Fruit fly (Drosophila melanogaster): ENCODE results near the gene RpS6.

The RpS6 gene

DNA sequence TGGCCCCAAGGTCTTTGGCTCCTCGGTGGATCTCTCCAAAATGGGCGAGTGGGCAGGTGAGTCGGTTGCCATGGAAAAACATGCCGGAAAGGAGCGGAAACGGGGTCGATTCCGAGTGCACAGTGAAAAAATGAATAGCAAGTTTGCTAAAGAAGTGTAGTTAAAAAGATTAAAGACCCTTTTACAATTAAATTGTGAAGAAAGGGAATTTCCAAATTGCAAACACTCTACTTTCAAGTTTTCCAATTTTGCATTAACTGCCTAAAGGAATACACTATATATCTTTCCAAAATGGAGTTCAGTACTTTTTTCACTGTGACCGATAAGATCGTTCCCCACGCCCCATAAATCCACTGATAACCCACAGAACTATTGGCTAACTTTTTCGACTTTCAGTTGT, 8.4 kb upstream of the RpS6 start (continued):
- 0 out of 2 replicates have a peak, but pooled peaks have one; percentile 23 for TF ChIP-seq sob (GFP tag; IDR thresholded peaks at IDR 0.05)
- TF ChIP-seq row (GFP tag; IDR thresholded peaks at IDR 0.05): peak; percentile 60; the same call in 2 of the 3 replicates
- peak in 1 of 2 experiments; percentile 3 for TF ChIP-seq Hr78 (GFP tag; optimal IDR thresholded peaks at IDR 0.05)
- no peak for TF ChIP-seq Dek (tag; optimal IDR thresholded peaks at IDR 0.05)
- peak; percentile 51; the same call in 1 of the 2 replicates for TF ChIP-seq Ada2b (GFP tag; IDR thresholded peaks at IDR 0.05)
- peak; percentile 49 for TF ChIP-seq CG2120 (GFP tag; optimal IDR thresholded peaks at IDR 0.05)
- no peak for TF ChIP-seq Dfd (GFP tag; optimal IDR thresholded peaks at IDR 0.05)
- TF ChIP-seq cas (GFP tag; IDR thresholded peaks at IDR 0.05): no peak
- peak; percentile 56; the same call in 1 of the 2 replicates for TF ChIP-seq Xrp1 (GFP tag; IDR thresholded peaks at IDR 0.05)
- peak; percentile 7 for TF ChIP-seq CG2712 (tag; optimal IDR thresholded peaks at IDR 0.05)
- 0 out of 2 replicates have a peak, but pooled peaks have one; percentile 44 for TF ChIP-seq ttk (GFP tag; IDR thresholded peaks at IDR 0.05)
- TF ChIP-seq insv (GFP tag; optimal IDR thresholded peaks at IDR 0.05): no peak
- 0 out of 2 replicates have a peak, but pooled peaks have one; percentile 15 for TF ChIP-seq onecut (GFP tag; IDR thresholded peaks at IDR 0.05)
- no peak for TF ChIP-seq Mad (GFP tag; optimal IDR thresholded peaks at IDR 0.05)
- TF ChIP-seq lmd (GFP tag; IDR thresholded peaks at IDR 0.05): 0 out of 2 replicates have a peak, but pooled peaks have one; percentile 33
- TF ChIP-seq Fer1 (GFP tag; optimal IDR thresholded peaks at IDR 0.05): peak; percentile 11
- peak; percentile 17 for TF ChIP-seq CG17359 (tag; optimal IDR thresholded peaks at IDR 0.05)
- TF ChIP-seq CG14050 (GFP tag; IDR thresholded peaks at IDR 0.05): no peak
- no peak for TF ChIP-seq btn (GFP tag; optimal IDR thresholded peaks at IDR 0.05)
- 0 out of 3 replicates have a peak, but pooled peaks have one; percentile 11 for TF ChIP-seq B-H1 (GFP tag; IDR thresholded peaks at IDR 0.05)
- TF ChIP-seq Meics (GFP tag; optimal IDR thresholded peaks at IDR 0.05): peak; percentile 42
- TF ChIP-seq zen2 (GFP tag; IDR thresholded peaks at IDR 0.05; ENCODE audit: partially characterized antibody): no peak
- peak; percentile 60 for TF ChIP-seq dysf (GFP tag; IDR thresholded peaks at IDR 0.05)
- 0 out of 2 replicates have a peak, but pooled peaks have one; percentile 14 for TF ChIP-seq CG14014 (GFP tag; IDR thresholded peaks at IDR 0.05)
- no peak for TF ChIP-seq CG11560 (tag; IDR thresholded peaks at IDR 0.05)
- TF ChIP-seq CG1529 (GFP tag; optimal IDR thresholded peaks at IDR 0.05): no peak
- TF ChIP-seq pan (optimal IDR thresholded peaks at IDR 0.05): no peak
- TF ChIP-seq pan (GFP tag; optimal IDR thresholded peaks at IDR 0.05 in 1 of 2, IDR thresholded peaks at IDR 0.05 in 1 of 2): peak in 1 of 2 experiments; percentile 37
- peak; percentile 7 for TF ChIP-seq tap (tag; optimal IDR thresholded peaks at IDR 0.05)
- no peak for TF ChIP-seq maf-S (GFP tag; optimal IDR thresholded peaks at IDR 0.05)
- TF ChIP-seq Trl (optimal IDR thresholded peaks at IDR 0.05): no peak
- no peak for TF ChIP-seq Trl (GFP tag; optimal IDR thresholded peaks at IDR 0.05)
- TF ChIP-seq CG12659 (GFP tag; optimal IDR thresholded peaks at IDR 0.05): peak; percentile 24
- no peak for TF ChIP-seq fd64A (GFP tag; optimal IDR thresholded peaks at IDR 0.05)
- no peak for TF ChIP-seq CG4730 (GFP tag; IDR thresholded peaks at IDR 0.05)
- TF ChIP-seq CG7786 (GFP tag; optimal IDR thresholded peaks at IDR 0.05): peak; percentile 20
- TF ChIP-seq E2f1 (GFP tag; IDR thresholded peaks at IDR 0.05): peak; percentile 34; the same call in 1 of the 2 replicates
- TF ChIP-seq PHDP (tag; optimal IDR thresholded peaks at IDR 0.05): peak; percentile 46
- no peak for TF ChIP-seq CG32767 (GFP tag; IDR thresholded peaks at IDR 0.05)
- TF ChIP-seq disco-r (GFP tag; optimal IDR thresholded peaks at IDR 0.05): no peak
- TF ChIP-seq sisA (GFP tag; IDR thresholded peaks at IDR 0.05): peak; percentile 17; the same call in 1 of the 2 replicates
- TF ChIP-seq CG14441 (GFP tag; IDR thresholded peaks at IDR 0.05): peak; percentile 65
- no peak for TF ChIP-seq Atf6 (GFP tag; IDR thresholded peaks at IDR 0.05)
- TF ChIP-seq CG4820 (GFP tag; optimal IDR thresholded peaks at IDR 0.05): peak; percentile 5
- no peak for TF ChIP-seq CG6683 (GFP tag; optimal IDR thresholded peaks at IDR 0.05)
- 0 out of 2 replicates have a peak, but pooled peaks have one; percentile 11 for TF ChIP-seq esg (GFP tag; conservative IDR thresholded peaks at IDR 0.05)
- TF ChIP-seq trem (tag; optimal IDR thresholded peaks at IDR 0.05): no peak
- TF ChIP-seq CG6689 (GFP tag; IDR thresholded peaks at IDR 0.05): no peak
- 0 out of 2 replicates have a peak, but pooled peaks have one; percentile 51 for TF ChIP-seq chm (GFP tag; IDR thresholded peaks at IDR 0.05)
- TF ChIP-seq slbo (GFP tag; IDR thresholded peaks at IDR 0.05): peak; percentile 57
- peak; percentile 23 for TF ChIP-seq CG18262 (tag; optimal IDR thresholded peaks at IDR 0.05)
- 0 out of 3 replicates have a peak, but pooled peaks have one; percentile 50 for TF ChIP-seq ase (GFP tag; IDR thresholded peaks at IDR 0.05)

Measured in whole organism, embryonic.